Fruit fly (Drosophila melanogaster): Measurements from ENCODE around the gene CG2218.

DNA sequence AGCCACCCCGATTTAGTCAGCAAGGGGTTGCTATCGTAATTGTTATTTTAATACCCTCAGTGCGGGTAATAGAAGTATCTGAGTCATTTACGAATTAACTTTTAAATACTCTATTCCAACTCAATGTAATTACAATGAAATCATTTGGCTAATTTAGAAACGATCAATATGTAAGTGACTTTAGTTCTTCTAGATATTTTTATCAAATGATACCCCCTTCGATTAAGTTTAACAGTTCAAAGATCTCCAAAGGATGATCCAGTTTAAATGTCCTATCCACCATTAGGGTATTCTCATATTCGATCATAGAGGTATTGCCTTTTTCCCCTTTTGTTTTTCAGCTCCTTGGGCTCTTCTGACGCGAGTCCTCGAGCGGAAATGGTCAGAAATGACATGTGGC, 34.2 kb downstream of the CG2218 start:
- no peak for TF ChIP-seq pan (optimal IDR thresholded peaks at IDR 0.05)
- TF ChIP-seq pan (GFP tag; optimal IDR thresholded peaks at IDR 0.05 in 1 of 2, IDR thresholded peaks at IDR 0.05 in 1 of 2) = no peak
- TF ChIP-seq CG43689 (GFP tag; IDR thresholded peaks at IDR 0.05) = no peak
- TF ChIP-seq pum (GFP tag; optimal IDR thresholded peaks at IDR 0.05) = no peak
- no peak for TF ChIP-seq Dfd (GFP tag; optimal IDR thresholded peaks at IDR 0.05)
- no peak for TF ChIP-seq prd (optimal IDR thresholded peaks at IDR 0.05)
- TF ChIP-seq prd (GFP tag; IDR thresholded peaks at IDR 0.05) = no peak
